Fruit fly (Drosophila melanogaster) whole organism, embryonic: ENCODE results near the gene STUB1.

Experiments
- CG17568 ChIP-seq: fragments of 200-800 bp; sonication (Bioruptor generic); optimal IDR thresholded peaks from 2 replicates; lab custom pipeline; 2018; ENCODE audit warnings: missing biosample characterization, mild to moderate bottlenecking, missing genetic modification characterization, moderate library complexity
- CG31224 ChIP-seq: fragments of 200-800 bp; sonication (Bioruptor generic); IDR thresholded peaks from 2 replicates; pipeline ENCODE4 v1.3.6; 2022; ENCODE audit warnings: missing biosample characterization, missing genetic modification characterization
- CG3847 ChIP-seq: fragments of 200-800 bp; sonication (Bioruptor generic); IDR thresholded peaks from 2 replicates; pipeline ENCODE4 v1.3.6; 2022; ENCODE audit warnings: missing biosample characterization, missing genetic modification characterization
- CG5953 ChIP-seq: fragments of 200-800 bp; sonication (Bioruptor generic); IDR thresholded peaks from 2 replicates; pipeline ENCODE4 v1.3.6; 2022; ENCODE audit warnings: missing biosample characterization, missing genetic modification characterization
- CG7745 ChIP-seq: fragments of 200-800 bp; sonication (Bioruptor generic); optimal IDR thresholded peaks from 2 replicates; lab custom pipeline; 2018; ENCODE audit warnings: missing biosample characterization, mild to moderate bottlenecking, missing genetic modification characterization, moderate library complexity
- Stat92E ChIP-seq, 3 experiments: fragments of >200 bp in 2 of 3; fragments of 200-800 bp in 1 of 3; sonication (Bioruptor generic) in 1 of 3; optimal IDR thresholded peaks; 2 replicates each; lab custom pipeline; 2017 to 2019; ENCODE audit warnings: missing biosample characterization in 3 of 3, missing genetic modification characterization in 3 of 3, mild to moderate bottlenecking in 1 of 3, moderate library complexity in 1 of 3
- fu2 ChIP-seq: fragments of 200-800 bp; sonication (Bioruptor generic); optimal IDR thresholded peaks from 2 replicates; lab custom pipeline; 2016; ENCODE audit warnings: missing biosample characterization, missing genetic modification characterization
- gcm ChIP-seq: fragments of 200-800 bp; sonication (Bioruptor generic); optimal IDR thresholded peaks from 2 replicates; lab custom pipeline; 2019; ENCODE audit warnings: missing biosample characterization, mild to moderate bottlenecking, missing genetic modification characterization, moderate library complexity
- hbn ChIP-seq: fragments of 200-800 bp; sonication (Bioruptor generic); IDR thresholded peaks from 2 replicates; pipeline ENCODE4 v1.3.6; 2022; ENCODE audit warnings: missing biosample characterization, missing genetic modification characterization; ENCODE audit not compliant: partially characterized antibody
- lilli ChIP-seq: fragments of 200-800 bp; sonication (Bioruptor generic); optimal IDR thresholded peaks from 3 replicates; lab custom pipeline; 2016; ENCODE audit warnings: missing biosample characterization, missing genetic modification characterization
- psq ChIP-seq: fragments of 200-800 bp; sonication (Bioruptor generic); optimal IDR thresholded peaks from 2 replicates; lab custom pipeline; 2017; ENCODE audit warnings: missing biosample characterization, missing genetic modification characterization
- sd ChIP-seq: fragments of 200-800 bp; sonication (Bioruptor generic); optimal IDR thresholded peaks from 3 replicates; lab custom pipeline; 2018; ENCODE audit warnings: missing biosample characterization, mild to moderate bottlenecking, missing genetic modification characterization, moderate library complexity
- slp2 ChIP-seq: fragments of 200-800 bp; sonication (Bioruptor generic); optimal IDR thresholded peaks from 2 replicates; lab custom pipeline; 2016; ENCODE audit warnings: missing biosample characterization, missing genetic modification characterization

dm6 chr2L:10472257-10472656 lies 34.9 kb downstream of the STUB1 start:
- no peak for TF ChIP-seq CG7745
- TF ChIP-seq CG31224 (GFP tag; lab: Robert Waterston, UW): no peak
- no peak for TF ChIP-seq psq (GFP tag; lab: Kevin White, UChicago)
- no peak for TF ChIP-seq CG5953
- TF ChIP-seq Stat92E (GFP tag; optimal IDR thresholded peaks at IDR 0.05; lab: Kevin White, UChicago): no peak
- no peak for TF ChIP-seq fu2 (GFP tag; lab: Kevin White, UChicago)
- TF ChIP-seq gcm: no peak
- peak; percentile 5 for TF ChIP-seq CG17568 (GFP tag; lab: Kevin White, UChicago)
- TF ChIP-seq hbn (GFP tag; lab: Robert Waterston, UW): no peak
- TF ChIP-seq sd (tag; lab: Kevin White, UChicago): no peak
- no peak for TF ChIP-seq lilli (GFP tag; lab: Kevin White, UChicago)
- no peak for TF ChIP-seq CG3847 (GFP tag; lab: Robert Waterston, UW)
- TF ChIP-seq slp2: no peak
